Fruit fly (Drosophila melanogaster) whole organism, embryonic: ENCODE results near the gene CG14017.

ENCODE experiments used
- Aef1 ChIP-seq: fragments of 200-800 bp; sonication (Bioruptor generic); IDR thresholded peaks from 3 replicates; pipeline ENCODE4 v1.3.6; 2022; ENCODE audit warnings: missing biosample characterization, missing genetic modification characterization
- CG10209 ChIP-seq: fragments of 200-800 bp; sonication (Bioruptor generic); optimal IDR thresholded peaks from 3 replicates; lab custom pipeline; 2017; ENCODE audit warnings: missing biosample characterization, mild to moderate bottlenecking, missing genetic modification characterization, missing genetic modification reagents
- CG10565 ChIP-seq: fragments of 200-800 bp; sonication (Bioruptor generic); optimal IDR thresholded peaks from 3 replicates; lab custom pipeline; 2016; ENCODE audit warnings: missing biosample characterization, mild to moderate bottlenecking, missing genetic modification characterization
- CG10654 ChIP-seq: fragments of 200-800 bp; sonication (Bioruptor generic); optimal IDR thresholded peaks from 2 replicates; lab custom pipeline; 2016; ENCODE audit warnings: missing biosample characterization, missing genetic modification characterization
- CG11560 ChIP-seq: fragments of 200-800 bp; sonication (Bioruptor generic); IDR thresholded peaks from 3 replicates; pipeline ENCODE4 v1.3.6; 2022; ENCODE audit warnings: missing biosample characterization, missing genetic modification characterization
- CG13775 ChIP-seq: fragments of 200-800 bp; sonication (Bioruptor generic); optimal IDR thresholded peaks from 3 replicates; lab custom pipeline; 2017; ENCODE audit warnings: missing biosample characterization, mild to moderate bottlenecking, missing genetic modification characterization
- CG16815 ChIP-seq: fragments of 200-800 bp; sonication (Bioruptor generic); optimal IDR thresholded peaks from 3 replicates; lab custom pipeline; 2017; ENCODE audit warnings: missing biosample characterization, mild to moderate bottlenecking, missing genetic modification characterization
- CG17328 ChIP-seq: fragments of 200-800 bp; sonication (Bioruptor generic); IDR thresholded peaks from 2 replicates; pipeline ENCODE4 v1.3.6; 2022; ENCODE audit warnings: missing biosample characterization, missing genetic modification characterization
- CG1792 ChIP-seq: fragments of 200-800 bp; sonication (Bioruptor generic); optimal IDR thresholded peaks from 2 replicates; lab custom pipeline; 2016; ENCODE audit warnings: missing biosample characterization, missing genetic modification characterization
- CG18764 ChIP-seq: fragments of 200-800 bp; sonication (Bioruptor generic); optimal IDR thresholded peaks from 3 replicates; lab custom pipeline; 2016; ENCODE audit warnings: missing biosample characterization, missing genetic modification characterization
- CG32532 ChIP-seq: fragments of 200-800 bp; sonication (Bioruptor generic); IDR thresholded peaks from 2 replicates; pipeline ENCODE4 v1.3.6; 2022; ENCODE audit warnings: missing biosample characterization, missing genetic modification characterization
- CG43689 ChIP-seq: fragments of 200-800 bp; sonication (Bioruptor generic); IDR thresholded peaks from 2 replicates; pipeline ENCODE4 v1.3.6; 2022; ENCODE audit warnings: missing biosample characterization, missing genetic modification characterization
- CG4617 ChIP-seq: fragments of 200-800 bp; sonication (Bioruptor generic); optimal IDR thresholded peaks from 3 replicates; lab custom pipeline; 2016; ENCODE audit warnings: missing biosample characterization, missing genetic modification characterization, borderline replicate concordance
- CG4730 ChIP-seq: fragments of 200-800 bp; sonication (Bioruptor generic); IDR thresholded peaks from 2 replicates; pipeline ENCODE4 v1.3.6; 2022; ENCODE audit warnings: missing biosample characterization, missing genetic modification characterization
- CG5180 ChIP-seq: fragments of 200-800 bp; sonication (Bioruptor generic); optimal IDR thresholded peaks from 3 replicates; lab custom pipeline; 2017; ENCODE audit warnings: missing biosample characterization, missing genetic modification characterization, mild to moderate bottlenecking, moderate library complexity, missing genetic modification reagents
- CG7372 ChIP-seq: fragments of 200-800 bp; sonication (Bioruptor generic); IDR thresholded peaks from 2 replicates; pipeline ENCODE4 v1.3.6; 2022; ENCODE audit warnings: missing biosample characterization, missing genetic modification characterization
- CG7556 ChIP-seq: fragments of 200-800 bp; sonication (Bioruptor generic); optimal IDR thresholded peaks from 2 replicates; lab custom pipeline; 2017; ENCODE audit warnings: missing biosample characterization, mild to moderate bottlenecking, missing genetic modification characterization
- CG7786 ChIP-seq: fragments of 200-800 bp; sonication (Bioruptor generic); optimal IDR thresholded peaks from 2 replicates; lab custom pipeline; 2016; ENCODE audit warnings: missing biosample characterization, missing genetic modification characterization
- CG7928 ChIP-seq: fragments of 200-800 bp; sonication (Bioruptor generic); optimal IDR thresholded peaks from 2 replicates; lab custom pipeline; 2017; ENCODE audit warnings: missing biosample characterization, mild to moderate bottlenecking, missing genetic modification characterization
- Camta ChIP-seq: fragments of 200-800 bp; sonication (Bioruptor generic); optimal IDR thresholded peaks from 2 replicates; lab custom pipeline; 2016; ENCODE audit warnings: missing biosample characterization, missing genetic modification characterization
- D19B ChIP-seq: fragments of 200-800 bp; sonication (Bioruptor generic); optimal IDR thresholded peaks from 2 replicates; lab custom pipeline; 2017; ENCODE audit warnings: missing biosample characterization, mild to moderate bottlenecking, missing genetic modification characterization
- Dek ChIP-seq: fragments of 200-800 bp; sonication (Bioruptor generic); optimal IDR thresholded peaks from 3 replicates; lab custom pipeline; 2019; ENCODE audit warnings: missing biosample characterization, mild to moderate bottlenecking, missing genetic modification characterization, moderate library complexity
- GATAe ChIP-seq: fragments of 200-800 bp; sonication (Bioruptor generic); conservative IDR thresholded peaks from 2 replicates; pipeline ENCODE4 v1.3.6; 2022; ENCODE audit warnings: missing biosample characterization, missing genetic modification characterization
- HLHmδ ChIP-seq: fragments of 200-800 bp; sonication (Bioruptor generic); optimal IDR thresholded peaks from 2 replicates; lab custom pipeline; 2018; ENCODE audit warnings: missing biosample characterization, mild to moderate bottlenecking, missing genetic modification characterization, moderate library complexity
- Hr51 ChIP-seq, 2 experiments: fragments of 200-800 bp; sonication (Bioruptor generic); optimal IDR thresholded peaks; 2 replicates in 1 of 2; 3 replicates in 1 of 2; lab custom pipeline; 2016 to 2018; ENCODE audit warnings: missing biosample characterization in 2 of 2, missing genetic modification characterization in 2 of 2, mild to moderate bottlenecking in 1 of 2, moderate library complexity in 1 of 2
- Hr78 ChIP-seq, 2 experiments: fragments of 200-800 bp in 1 of 2; fragments of >200 bp in 1 of 2; sonication (Bioruptor generic) in 1 of 2; optimal IDR thresholded peaks; 2 replicates each; lab custom pipeline; 2017 to 2019; ENCODE audit warnings: missing biosample characterization in 2 of 2, missing genetic modification characterization in 2 of 2, mild to moderate bottlenecking in 1 of 2, moderate library complexity in 1 of 2
- Jarid2 ChIP-seq: fragments of 200-800 bp; sonication (Bioruptor generic); optimal IDR thresholded peaks from 3 replicates; lab custom pipeline; 2017; ENCODE audit warnings: mild to moderate bottlenecking, missing biosample characterization, missing genetic modification reagents, missing genetic modification characterization
- Max ChIP-seq: fragments of 200-800 bp; sonication (Bioruptor generic); optimal IDR thresholded peaks from 2 replicates; lab custom pipeline; 2016; ENCODE audit warnings: missing biosample characterization, mild to moderate bottlenecking, missing genetic modification characterization
- Nf-YB ChIP-seq: fragments of 200-800 bp; sonication (Bioruptor generic); optimal IDR thresholded peaks from 3 replicates; lab custom pipeline; 2019; ENCODE audit warnings: missing biosample characterization, mild to moderate bottlenecking, missing genetic modification characterization, moderate library complexity
- PHDP ChIP-seq: fragments of 200-800 bp; sonication (Bioruptor generic); optimal IDR thresholded peaks from 3 replicates; lab custom pipeline; 2018; ENCODE audit warnings: missing biosample characterization, mild to moderate bottlenecking, missing genetic modification characterization, moderate library complexity
- Pdp1 ChIP-seq, 2 experiments: fragments of 200-800 bp; sonication (Bioruptor generic); optimal IDR thresholded peaks; 3 replicates each; lab custom pipeline; 2016; ENCODE audit warnings: missing biosample characterization in 2 of 2, missing genetic modification characterization in 2 of 2, mild to moderate bottlenecking in 1 of 2, moderate library complexity in 1 of 2
- Side ChIP-seq: fragments of 200-800 bp; sonication (Bioruptor generic); optimal IDR thresholded peaks from 2 replicates; lab custom pipeline; 2016; ENCODE audit warnings: missing biosample characterization, missing genetic modification characterization
- aop ChIP-seq: fragments of 200-800 bp; sonication (Bioruptor generic); IDR thresholded peaks from 2 replicates; pipeline ENCODE4 v1.3.6; 2022; ENCODE audit warnings: missing biosample characterization, missing genetic modification characterization
- cad ChIP-seq: fragments of >200 bp; optimal IDR thresholded peaks from 2 replicates; lab custom pipeline; 2017; ENCODE audit warnings: missing biosample characterization, missing genetic modification characterization
- caup ChIP-seq: fragments of 200-800 bp; sonication (Bioruptor generic); optimal IDR thresholded peaks from 3 replicates; lab custom pipeline; 2017; ENCODE audit warnings: missing biosample characterization, mild to moderate bottlenecking, missing genetic modification characterization, moderate library complexity; ENCODE audit not compliant: severe bottlenecking
- corto ChIP-seq: fragments of 200-800 bp; sonication (Bioruptor generic); optimal IDR thresholded peaks from 2 replicates; lab custom pipeline; 2016; ENCODE audit warnings: missing biosample characterization, mild to moderate bottlenecking, missing genetic modification characterization, moderate library complexity
- da ChIP-seq: fragments of 200-800 bp; sonication (Bioruptor generic); optimal IDR thresholded peaks from 2 replicates; lab custom pipeline; 2016; ENCODE audit warnings: missing biosample characterization, missing genetic modification characterization
- dan ChIP-seq: fragments of 200-800 bp; sonication (Bioruptor generic); IDR thresholded peaks from 2 replicates; pipeline ENCODE4 v1.3.6; 2022; ENCODE audit warnings: missing biosample characterization, missing genetic modification characterization
- danr ChIP-seq: fragments of 200-800 bp; sonication (Bioruptor generic); IDR thresholded peaks from 2 replicates; pipeline ENCODE4 v1.3.6; 2022; ENCODE audit warnings: missing biosample characterization, missing genetic modification characterization
- fd96Cb ChIP-seq: fragments of 200-800 bp; sonication (Bioruptor generic); optimal IDR thresholded peaks from 2 replicates; lab custom pipeline; 2018; ENCODE audit warnings: missing biosample characterization, mild to moderate bottlenecking, missing genetic modification characterization, moderate library complexity
- gcm ChIP-seq: fragments of 200-800 bp; sonication (Bioruptor generic); optimal IDR thresholded peaks from 2 replicates; lab custom pipeline; 2019; ENCODE audit warnings: missing biosample characterization, mild to moderate bottlenecking, missing genetic modification characterization, moderate library complexity
- gem ChIP-seq: fragments of 200-800 bp; sonication (Bioruptor generic); optimal IDR thresholded peaks from 2 replicates; lab custom pipeline; 2019; ENCODE audit warnings: missing biosample characterization, mild to moderate bottlenecking, missing genetic modification characterization, moderate library complexity
- h ChIP-seq: fragments of >200 bp; optimal IDR thresholded peaks from 2 replicates; lab custom pipeline; 2017
- ham ChIP-seq: fragments of 200-800 bp; sonication (Bioruptor generic); IDR thresholded peaks from 2 replicates; pipeline ENCODE4 v1.3.6; 2022; ENCODE audit warnings: missing biosample characterization, missing genetic modification characterization
- jing ChIP-seq: fragments of 200-800 bp; sonication (Bioruptor generic); optimal IDR thresholded peaks from 2 replicates; lab custom pipeline; 2018; ENCODE audit warnings: missing biosample characterization, mild to moderate bottlenecking, missing genetic modification characterization
- lab ChIP-seq: fragments of 200-800 bp; sonication (Bioruptor generic); optimal IDR thresholded peaks from 3 replicates; lab custom pipeline; 2017; ENCODE audit warnings: missing biosample characterization, missing genetic modification characterization, mild to moderate bottlenecking, moderate library complexity, missing genetic modification reagents
- mam ChIP-seq: fragments of 200-800 bp; sonication (Bioruptor generic); optimal IDR thresholded peaks from 3 replicates; lab custom pipeline; 2016; ENCODE audit warnings: missing biosample characterization, missing genetic modification characterization
- pita ChIP-seq: fragments of 200-800 bp; sonication (Bioruptor generic); optimal IDR thresholded peaks from 2 replicates; lab custom pipeline; 2017; ENCODE audit warnings: missing biosample characterization, mild to moderate bottlenecking, missing genetic modification characterization
- pum ChIP-seq: fragments of 200-800 bp; sonication (Bioruptor generic); optimal IDR thresholded peaks from 2 replicates; lab custom pipeline; 2016; ENCODE audit warnings: missing biosample characterization, missing genetic modification characterization
- pzg ChIP-seq: fragments of 200-800 bp; sonication (Bioruptor generic); optimal IDR thresholded peaks from 3 replicates; lab custom pipeline; 2018; ENCODE audit warnings: missing biosample characterization, mild to moderate bottlenecking, missing genetic modification characterization, moderate library complexity

The CG14017 gene

DNA sequence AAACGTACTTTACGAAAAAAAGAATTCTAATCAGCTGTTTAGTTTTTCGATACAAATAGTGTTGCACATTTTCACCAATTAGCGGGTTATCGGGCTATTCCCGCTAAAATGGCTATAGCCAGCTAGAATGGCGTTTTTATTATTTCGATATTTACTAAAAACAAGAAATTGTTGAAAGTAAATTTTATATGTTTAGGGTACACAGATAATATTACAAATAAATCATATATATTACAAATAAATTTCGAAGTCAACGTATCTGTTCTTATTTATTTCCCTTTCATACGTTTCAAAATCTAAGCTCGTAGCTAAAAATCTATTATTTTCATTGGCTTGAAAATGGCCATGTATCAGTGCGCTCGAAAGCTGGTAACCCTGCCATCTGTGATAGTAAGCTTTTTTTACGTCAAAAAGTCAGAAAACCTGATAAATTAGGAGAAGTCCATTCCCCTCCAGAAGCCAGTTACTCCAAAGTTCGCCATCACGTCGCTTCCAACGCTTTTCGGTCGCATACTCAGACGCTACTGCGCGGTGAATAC lies 33.8 kb upstream of the CG14017 start, which contains the start of the genes CG7382 and cl (continued):
- no peak for TF ChIP-seq aop
- no peak for TF ChIP-seq CG43689 (GFP tag; lab: Robert Waterston, UW)
- TF ChIP-seq CG18764, result no peak
- TF ChIP-seq Jarid2 (GFP tag; lab: Kevin White, UChicago), result no peak
- no peak for TF ChIP-seq danr (GFP tag; lab: Robert Waterston, UW)
- TF ChIP-seq pzg, result peak; percentile 50
- TF ChIP-seq cad (GFP tag; lab: Kevin White, UChicago), result no peak
- no peak for TF ChIP-seq caup (GFP tag; lab: Kevin White, UChicago)
- no peak for TF ChIP-seq Hr78 (GFP tag; optimal IDR thresholded peaks at IDR 0.05; lab: Kevin White, UChicago)
- TF ChIP-seq Nf-YB (GFP tag; lab: Kevin White, UChicago), result peak; percentile 15
- TF ChIP-seq CG4617 (GFP tag; lab: Kevin White, UChicago), result no peak
- no peak for TF ChIP-seq CG5180
- peak; percentile 10 for TF ChIP-seq Max (GFP tag; lab: Kevin White, UChicago)
- TF ChIP-seq CG16815 (GFP tag; lab: Kevin White, UChicago), result no peak
- TF ChIP-seq ham (GFP tag; lab: Robert Waterston, UW), result no peak
- TF ChIP-seq CG10654 (GFP tag; lab: Kevin White, UChicago), result peak; percentile 36
- no peak for TF ChIP-seq jing (GFP tag; lab: Kevin White, UChicago)
- no peak for TF ChIP-seq CG4730 (GFP tag; lab: Robert Waterston, UW)
- no peak for TF ChIP-seq Pdp1 (GFP tag; optimal IDR thresholded peaks at IDR 0.05; lab: Kevin White, UChicago)
- TF ChIP-seq D19B, result no peak
- TF ChIP-seq CG13775 (GFP tag; lab: Kevin White, UChicago), result peak; percentile 47
- TF ChIP-seq Aef1 (GFP tag; lab: Robert Waterston, UW), result no peak
- no peak for TF ChIP-seq dan (GFP tag; lab: Robert Waterston, UW)
- TF ChIP-seq pita (GFP tag; lab: Kevin White, UChicago), result no peak
- no peak for TF ChIP-seq PHDP (tag; lab: Kevin White, UChicago)
- no peak for TF ChIP-seq CG10565 (GFP tag; lab: Kevin White, UChicago)
- peak; percentile 35 for TF ChIP-seq Dek (tag; lab: Kevin White, UChicago)
- TF ChIP-seq CG7928 (GFP tag; lab: Kevin White, UChicago), result no peak
- TF ChIP-seq Hr51 (GFP tag; optimal IDR thresholded peaks at IDR 0.05; lab: Kevin White, UChicago), result peak in 1 of 2 experiments; percentile 54
- TF ChIP-seq GATAe (GFP tag; lab: Robert Waterston, UW), result no peak
- TF ChIP-seq fd96Cb (tag; lab: Kevin White, UChicago), result peak; percentile 11
- peak; percentile 2 for TF ChIP-seq CG10209 (GFP tag; lab: Kevin White, UChicago)
- TF ChIP-seq CG17328, result no peak
- TF ChIP-seq CG7786 (GFP tag; lab: Kevin White, UChicago), result no peak
- TF ChIP-seq CG32532 (GFP tag; lab: Robert Waterston, UW), result 0 out of 2 replicates have a peak, but pooled peaks have one; percentile 30
- TF ChIP-seq CG7372, result no peak
- TF ChIP-seq pum (GFP tag; lab: Kevin White, UChicago), result no peak
- no peak for TF ChIP-seq da
- TF ChIP-seq lab (GFP tag; lab: Kevin White, UChicago), result no peak
- no peak for TF ChIP-seq Side
- TF ChIP-seq CG7556, result peak; percentile 27
- TF ChIP-seq gem (tag; lab: Kevin White, UChicago), result peak; percentile 64
- peak; percentile 16 for TF ChIP-seq mam
- TF ChIP-seq CG11560 (tag; lab: Robert Waterston, UW), result no peak
- TF ChIP-seq gcm (GFP tag; lab: Kevin White, UChicago), result no peak
- TF ChIP-seq HLHmδ (GFP tag; lab: Kevin White, UChicago), result no peak
- TF ChIP-seq corto (GFP tag; lab: Kevin White, UChicago), result no peak
- TF ChIP-seq Camta (GFP tag; lab: Kevin White, UChicago), result no peak
- no peak for TF ChIP-seq h (lab: Kevin White, UChicago)
- TF ChIP-seq CG1792 (GFP tag; lab: Kevin White, UChicago), result no peak
